Worm (Caenorhabditis elegans) whole organism, mixed stage, embryonic: ENCODE measurements around the gene srx-95.

ENCODE experiments used
- blmp-1 ChIP-seq: fragments of 150-350 bp; optimal IDR thresholded peaks from 2 replicates; lab custom pipeline; 2014; ENCODE audit warnings: missing biosample characterization, missing genetic modification characterization
- elt-1 ChIP-seq: sonication (generic microtip); optimal IDR thresholded peaks from 2 replicates; lab custom pipeline; 2017; ENCODE audit warnings: missing genetic modification characterization, mild to moderate bottlenecking, missing compliant biosample characterization, antibody characterized with exemption, moderate library complexity, borderline replicate concordance; ENCODE audit not compliant: insufficient read depth
- elt-3 ChIP-seq: fragments of 150-350 bp; optimal IDR thresholded peaks from 2 replicates; lab custom pipeline; 2014; ENCODE audit warnings: missing biosample characterization, missing genetic modification characterization
- lin-32 ChIP-seq: fragments of 200-800 bp; sonication (Bioruptor generic); optimal IDR thresholded peaks from 2 replicates; lab custom pipeline; 2018; ENCODE audit warnings: mild to moderate bottlenecking, missing genetic modification characterization, missing compliant biosample characterization
- nhr-12 ChIP-seq: fragments of 150-350 bp; optimal IDR thresholded peaks from 2 replicates; lab custom pipeline; 2014; ENCODE audit warnings: missing biosample characterization, missing genetic modification characterization
- nhr-237 ChIP-seq: fragments of 150-350 bp; optimal IDR thresholded peaks from 2 replicates; lab custom pipeline; 2014; ENCODE audit warnings: missing biosample characterization, missing genetic modification characterization
- nhr-28 ChIP-seq: fragments of 150-350 bp; optimal IDR thresholded peaks from 2 replicates; lab custom pipeline; 2014; ENCODE audit warnings: missing biosample characterization, missing genetic modification characterization
- nhr-76 ChIP-seq: sonication (generic microtip); optimal IDR thresholded peaks from 2 replicates; lab custom pipeline; 2017; ENCODE audit warnings: missing biosample characterization, missing genetic modification characterization
- unc-62 ChIP-seq: fragments of 150-350 bp; optimal IDR thresholded peaks from 2 replicates; lab custom pipeline; 2014; ENCODE audit warnings: missing biosample characterization, missing genetic modification reagents, missing genetic modification characterization
- zip-8 ChIP-seq: fragments of 150-350 bp; optimal IDR thresholded peaks from 2 replicates; lab custom pipeline; 2014; ENCODE audit warnings: missing biosample characterization, missing genetic modification characterization

- TF ChIP-seq zip-8 (tag; lab: Kevin White, UChicago) (no peak), elt-3 (tag; lab: Kevin White, UChicago) (no peak), nhr-12 (tag; lab: Kevin White, UChicago) (no peak), nhr-28 (tag; lab: Kevin White, UChicago) (no peak), elt-1 (tag; lab: Kevin White, UChicago) (no peak), nhr-76 (tag; lab: Kevin White, UChicago) (no peak), lin-32 (GFP tag; lab: Kevin White, UChicago) (no peak), nhr-237 (tag; lab: Kevin White, UChicago) (no peak), unc-62 (GFP tag; lab: Kevin White, UChicago) (no peak), blmp-1 (no peak)
Observed at ce11 chrII:6742614-6743013, 12.0 kb downstream of the srx-95 start, which contains the start of gene F41G3.6.
